Fruit fly (Drosophila melanogaster): ENCODE measurements around the gene CG10347.

CG10347 gene

dm6 chrX:11817183-11817972, 37.4 kb downstream of the CG10347 start:
- TF ChIP-seq EcR (GFP tag; optimal IDR thresholded peaks at IDR 0.05) (no peak), usp (GFP tag; optimal IDR thresholded peaks at IDR 0.05) (no peak), pan (optimal IDR thresholded peaks at IDR 0.05) (no peak), psq (optimal IDR thresholded peaks at IDR 0.05) (no peak), Dll (optimal IDR thresholded peaks at IDR 0.05) (no peak), CG8478 (optimal IDR thresholded peaks at IDR 0.05) (no peak)

- no peak for TF ChIP-seq CG8478 (optimal IDR thresholded peaks at IDR 0.05)
- no peak for TF ChIP-seq psq (optimal IDR thresholded peaks at IDR 0.05)
- TF ChIP-seq Dll (optimal IDR thresholded peaks at IDR 0.05): no peak
- no peak for TF ChIP-seq usp (GFP tag; optimal IDR thresholded peaks at IDR 0.05)
- TF ChIP-seq pan (optimal IDR thresholded peaks at IDR 0.05): no peak
- no peak for TF ChIP-seq EcR (GFP tag; optimal IDR thresholded peaks at IDR 0.05)
These were observed 38.2 kb downstream of the CG10347 start, which contains the start of the genes CG1578 and rudhira for dm6 chrX:11816434-11816948. CG1578 (minus strand) TSS chrX:11816551. rudhira (plus strand) TSS chrX:11816898.

DNA sequence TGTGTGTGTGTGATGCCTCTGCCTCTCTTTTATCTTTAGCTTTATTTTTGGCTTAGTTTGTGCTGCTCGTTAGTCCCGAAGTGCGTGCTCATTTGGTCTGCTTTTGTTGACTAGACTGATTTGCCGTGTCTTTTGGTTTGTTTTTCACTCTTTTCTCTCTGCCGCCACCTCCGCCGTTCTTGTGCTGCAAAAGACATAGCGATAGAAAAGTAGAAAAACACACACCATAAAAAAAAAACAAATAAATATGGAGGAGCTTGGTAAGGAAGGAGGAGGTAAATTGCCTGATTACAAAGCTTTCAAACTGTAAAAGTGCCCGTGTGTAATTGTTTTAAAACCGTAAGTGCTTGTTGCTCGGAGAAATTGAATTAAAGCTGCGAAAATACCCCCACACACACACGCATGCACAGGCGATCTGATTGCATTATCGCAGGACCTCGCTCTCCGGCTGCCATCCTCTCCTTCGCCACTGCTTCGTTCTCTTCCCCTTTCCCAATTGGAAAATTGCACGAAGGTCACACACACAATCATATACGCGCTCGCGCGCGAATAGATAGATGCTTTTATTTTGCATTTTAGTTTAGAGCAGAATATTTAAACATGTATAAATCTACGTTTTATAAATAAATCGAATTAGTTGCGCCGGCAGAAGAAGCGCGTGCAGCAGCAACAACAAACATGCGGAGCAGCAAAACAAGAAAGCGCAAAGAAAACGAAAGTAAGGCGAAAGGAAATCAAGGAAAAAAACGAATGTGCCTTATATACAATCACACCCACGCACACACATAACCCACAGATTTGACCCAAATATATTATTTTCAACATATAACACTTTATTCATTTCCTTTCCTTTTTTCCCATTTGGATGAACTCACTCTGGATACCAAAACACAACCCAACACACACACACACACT, 39.1 kb downstream of the CG10347 start:
- TF ChIP-seq Dll (optimal IDR thresholded peaks at IDR 0.05) (no peak), pan (optimal IDR thresholded peaks at IDR 0.05) (no peak), CG8478 (optimal IDR thresholded peaks at IDR 0.05) (no peak), psq (optimal IDR thresholded peaks at IDR 0.05) (no peak), EcR (GFP tag; optimal IDR thresholded peaks at IDR 0.05) (no peak), usp (GFP tag; optimal IDR thresholded peaks at IDR 0.05) (no peak)

DNA sequence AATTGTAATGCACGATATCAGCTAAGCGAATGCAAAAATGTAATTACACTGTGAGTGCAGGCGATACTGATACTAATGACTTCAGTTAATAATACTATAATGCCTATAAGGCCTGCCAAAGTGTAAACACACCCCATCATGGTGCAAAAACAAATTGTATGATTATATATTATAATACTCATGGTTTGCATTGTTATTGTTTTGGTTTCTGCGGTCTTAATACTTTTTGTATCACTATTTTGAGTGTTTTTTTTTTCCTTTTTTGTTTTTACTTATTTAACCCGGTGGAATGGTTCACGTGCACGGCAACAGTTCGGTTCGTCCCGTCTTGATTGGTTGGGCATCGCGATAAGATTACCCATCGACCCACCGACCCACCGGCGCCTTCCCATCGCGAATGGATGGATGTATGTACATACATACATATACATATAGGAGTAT, 41.0 kb downstream of the CG10347 start:
- TF ChIP-seq pan (optimal IDR thresholded peaks at IDR 0.05) (no peak), CG8478 (optimal IDR thresholded peaks at IDR 0.05) (no peak), psq (optimal IDR thresholded peaks at IDR 0.05) (no peak), usp (GFP tag; optimal IDR thresholded peaks at IDR 0.05) (no peak), EcR (GFP tag; optimal IDR thresholded peaks at IDR 0.05) (no peak), Dll (optimal IDR thresholded peaks at IDR 0.05) (no peak)

- TF ChIP-seq CG8478 (optimal IDR thresholded peaks at IDR 0.05) (no peak), usp (GFP tag; optimal IDR thresholded peaks at IDR 0.05) (no peak), psq (optimal IDR thresholded peaks at IDR 0.05) (no peak), EcR (GFP tag; optimal IDR thresholded peaks at IDR 0.05) (no peak), pan (optimal IDR thresholded peaks at IDR 0.05) (no peak), Dll (optimal IDR thresholded peaks at IDR 0.05) (no peak)
These were observed 41.9 kb downstream of the CG10347 start for dm6 chrX:11812828-11813227.

DNA sequence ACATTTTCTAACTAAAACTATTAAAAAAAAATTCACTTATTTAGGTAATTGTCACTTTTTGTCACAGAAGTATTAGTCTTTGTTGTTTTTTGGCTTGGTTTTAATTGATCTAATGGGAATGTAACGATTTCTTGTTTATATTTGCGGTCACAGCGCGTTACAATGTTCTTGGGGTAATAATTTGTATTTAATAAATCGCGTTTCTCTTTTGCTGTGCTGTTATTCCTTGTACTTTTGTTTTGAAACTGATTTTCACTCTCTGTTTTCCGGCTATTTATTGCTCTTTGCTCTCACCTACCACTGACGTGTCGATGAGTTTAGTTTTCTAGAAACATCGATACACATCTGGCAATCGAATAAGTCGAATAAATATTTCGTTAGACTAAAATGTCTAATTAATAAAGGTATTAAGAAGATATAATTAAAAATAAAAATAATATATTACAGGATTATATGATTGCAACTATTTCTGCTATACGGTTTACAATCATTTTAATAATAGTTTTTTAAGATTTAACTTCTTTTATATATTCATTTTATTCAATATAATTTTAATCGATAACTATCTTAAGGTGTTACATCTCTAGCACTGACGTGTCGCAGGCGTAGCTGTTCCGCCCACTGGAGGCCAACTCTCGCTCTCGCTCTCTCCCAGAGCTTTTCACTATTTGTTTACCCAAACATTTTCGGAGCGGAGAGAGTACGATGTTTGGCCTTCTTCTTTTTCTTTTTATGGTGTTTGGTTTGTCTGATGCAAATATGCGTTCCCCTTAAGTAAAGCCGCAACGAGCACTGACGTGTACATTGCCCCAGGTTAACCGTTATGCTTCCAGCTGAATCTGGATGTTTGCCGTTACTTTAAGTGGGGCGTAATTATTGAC, 47.6 kb downstream of the CG10347 start, which contains the start of gene Hsc70-3:
Hsc70-3 (minus strand) TSS at position 251 of the 881 bp plus-strand sequence.
- TF ChIP-seq pan (optimal IDR thresholded peaks at IDR 0.05): no peak
- TF ChIP-seq EcR (GFP tag; optimal IDR thresholded peaks at IDR 0.05): no peak
- no peak for TF ChIP-seq CG8478 (optimal IDR thresholded peaks at IDR 0.05)
- TF ChIP-seq usp (GFP tag; optimal IDR thresholded peaks at IDR 0.05): no peak
- no peak for TF ChIP-seq psq (optimal IDR thresholded peaks at IDR 0.05)
- no peak for TF ChIP-seq Dll (optimal IDR thresholded peaks at IDR 0.05)

- TF ChIP-seq psq (optimal IDR thresholded peaks at IDR 0.05) (no peak), Dll (optimal IDR thresholded peaks at IDR 0.05) (no peak), EcR (GFP tag; optimal IDR thresholded peaks at IDR 0.05) (no peak), usp (GFP tag; optimal IDR thresholded peaks at IDR 0.05) (no peak), CG8478 (optimal IDR thresholded peaks at IDR 0.05) (no peak), pan (optimal IDR thresholded peaks at IDR 0.05) (no peak)
These were observed 48.5 kb downstream of the CG10347 start for dm6 chrX:11806196-11806595.

- TF ChIP-seq EcR (GFP tag; optimal IDR thresholded peaks at IDR 0.05): no peak
- TF ChIP-seq usp (GFP tag; optimal IDR thresholded peaks at IDR 0.05): no peak
- no peak for TF ChIP-seq Dll (optimal IDR thresholded peaks at IDR 0.05)
- no peak for TF ChIP-seq CG8478 (optimal IDR thresholded peaks at IDR 0.05)
- no peak for TF ChIP-seq pan (optimal IDR thresholded peaks at IDR 0.05)
- TF ChIP-seq psq (optimal IDR thresholded peaks at IDR 0.05): no peak
These were observed 49.5 kb downstream of the CG10347 start for dm6 chrX:11805066-11805766.
